Worm (Caenorhabditis elegans): ENCODE data around the gene rpl-21.

The rpl-21 gene

ce11 chrIII:8105771-8106170 lies 24.3 kb downstream of the rpl-21 start:
- TF ChIP-seq daf-12 (tag; optimal IDR thresholded peaks at IDR 0.05), result no peak
- peak; percentile 10 for TF ChIP-seq nhr-25 (tag; optimal IDR thresholded peaks at IDR 0.05)
- no peak for TF ChIP-seq nhr-237 (tag; optimal IDR thresholded peaks at IDR 0.05)
- no peak for TF ChIP-seq egl-27 (tag; optimal IDR thresholded peaks at IDR 0.05)
- TF ChIP-seq ceh-16 (tag; optimal IDR thresholded peaks at IDR 0.05), result no peak

- no peak for TF ChIP-seq jun-1 (tag; optimal IDR thresholded peaks at IDR 0.05)
- TF ChIP-seq sea-2 (GFP tag; optimal IDR thresholded peaks at IDR 0.05), result no peak
- TF ChIP-seq ztf-4 (tag; optimal IDR thresholded peaks at IDR 0.05), result no peak
- no peak for TF ChIP-seq nhr-12 (tag; optimal IDR thresholded peaks at IDR 0.05)
- TF ChIP-seq nhr-67 (tag; optimal IDR thresholded peaks at IDR 0.05), result no peak
- no peak for TF ChIP-seq eor-1 (tag; optimal IDR thresholded peaks at IDR 0.05)
- TF ChIP-seq ceh-28 (tag; optimal IDR thresholded peaks at IDR 0.05), result no peak
- no peak for TF ChIP-seq mml-1 (tag; optimal IDR thresholded peaks at IDR 0.05)
- no peak for TF ChIP-seq ZK546.5 (tag; optimal IDR thresholded peaks at IDR 0.05)
- TF ChIP-seq elt-2 (tag; optimal IDR thresholded peaks at IDR 0.05), result no peak
- TF ChIP-seq elt-1 (tag; optimal IDR thresholded peaks at IDR 0.05), result no peak
- no peak for TF ChIP-seq aly-2 (tag; optimal IDR thresholded peaks at IDR 0.05)
- peak; percentile 54 for TF ChIP-seq lin-15B (tag; optimal IDR thresholded peaks at IDR 0.05)
- TF ChIP-seq unc-39 (tag; optimal IDR thresholded peaks at IDR 0.05), result no peak
- peak; percentile 59 for TF ChIP-seq nfya-1 (tag; optimal IDR thresholded peaks at IDR 0.05; ENCODE audit: insufficient read depth)
- TF ChIP-seq daf-12 (tag; optimal IDR thresholded peaks at IDR 0.05), result no peak
- no peak for TF ChIP-seq mdl-1 (tag; optimal IDR thresholded peaks at IDR 0.05)
- no peak for TF ChIP-seq snpc-4 (tag; optimal IDR thresholded peaks at IDR 0.05)
- no peak for TF ChIP-seq zag-1 (tag; optimal IDR thresholded peaks at IDR 0.05)
- TF ChIP-seq fkh-2 (tag; optimal IDR thresholded peaks at IDR 0.05), result no peak
- no peak for TF ChIP-seq ceh-16 (tag; optimal IDR thresholded peaks at IDR 0.05)
- TF ChIP-seq fkh-10 (GFP tag; optimal IDR thresholded peaks at IDR 0.05), result no peak
- TF ChIP-seq ceh-82 (tag; optimal IDR thresholded peaks at IDR 0.05), result no peak
- TF ChIP-seq nhr-43 (tag; optimal IDR thresholded peaks at IDR 0.05; ENCODE audit: poor library complexity, severe bottlenecking), result no peak
- no peak for TF ChIP-seq tbx-2 (tag; optimal IDR thresholded peaks at IDR 0.05)
- TF ChIP-seq lsy-12 (tag; optimal IDR thresholded peaks at IDR 0.05), result no peak
- TF ChIP-seq nhr-25 (tag; optimal IDR thresholded peaks at IDR 0.05), result peak; percentile 15
- no peak for TF ChIP-seq nhr-76 (tag; optimal IDR thresholded peaks at IDR 0.05)
- TF ChIP-seq pha-4 (tag; optimal IDR thresholded peaks at IDR 0.05), result peak; percentile 63
- TF ChIP-seq nhr-237 (tag; optimal IDR thresholded peaks at IDR 0.05), result no peak
- TF ChIP-seq fos-1 (tag; optimal IDR thresholded peaks at IDR 0.05), result no peak
- no peak for TF ChIP-seq unc-62 (GFP tag; optimal IDR thresholded peaks at IDR 0.05)
- no peak for TF ChIP-seq egl-5 (tag; optimal IDR thresholded peaks at IDR 0.05)
- no peak for TF ChIP-seq ztf-11 (tag; optimal IDR thresholded peaks at IDR 0.05)
- no peak for TF ChIP-seq ama-1 (optimal IDR thresholded peaks at IDR 0.05)
- no peak for TF ChIP-seq nhr-28 (tag; optimal IDR thresholded peaks at IDR 0.05)
- peak; percentile 62 for TF ChIP-seq lin-39 (tag; optimal IDR thresholded peaks at IDR 0.05)
- TF ChIP-seq hmg-11 (tag; optimal IDR thresholded peaks at IDR 0.05), result peak; percentile 27
- TF ChIP-seq R02D3.7 (tag; optimal IDR thresholded peaks at IDR 0.05), result peak; percentile 84
- no peak for TF ChIP-seq nhr-23 (tag; optimal IDR thresholded peaks at IDR 0.05)
- no peak for TF ChIP-seq nhr-77 (tag; optimal IDR thresholded peaks at IDR 0.05)
- no peak for TF ChIP-seq egl-27 (tag; optimal IDR thresholded peaks at IDR 0.05)
- TF ChIP-seq pqm-1 (tag; optimal IDR thresholded peaks at IDR 0.05), result no peak
- TF ChIP-seq nhr-11 (tag; optimal IDR thresholded peaks at IDR 0.05), result no peak
- no peak for TF ChIP-seq skn-1 (tag; optimal IDR thresholded peaks at IDR 0.05)
- no peak for TF ChIP-seq ceh-9 (tag; optimal IDR thresholded peaks at IDR 0.05)
- TF ChIP-seq elt-3 (tag; optimal IDR thresholded peaks at IDR 0.05), result no peak
These were observed 29.1 kb downstream of the rpl-21 start, which contains the start of gene plk-1 for ce11 chrIII:8100960-8101359. TSS of gene plk-1 (plus strand) at chrIII:8101348.
